Worm (Caenorhabditis elegans) whole organism, L1 larva: Measurements from ENCODE around the gene tac-1.
A peak's percentile ranks its signal among the peaks of the same experiment; 100 is the strongest.

ENCODE experiments used
- C04F5.9 ChIP-seq: sonication (generic microtip); optimal IDR thresholded peaks from 2 replicates; lab custom pipeline; 2016; ENCODE audit warnings: missing genetic modification characterization, missing compliant biosample characterization
- Y116A8C.19 ChIP-seq: sonication (generic microtip); optimal IDR thresholded peaks from 2 replicates; lab custom pipeline; 2016; ENCODE audit warnings: missing compliant biosample characterization, missing genetic modification characterization, borderline replicate concordance
- alr-1 ChIP-seq: fragments of 200-800 bp; sonication (Bioruptor generic); optimal IDR thresholded peaks from 2 replicates; lab custom pipeline; 2018; ENCODE audit warnings: borderline replicate concordance, mild to moderate bottlenecking, missing genetic modification characterization, missing compliant biosample characterization
- ama-1 ChIP-seq: fragments of 150-350 bp; optimal IDR thresholded peaks from 2 replicates; lab custom pipeline; 2014
- ceh-88 ChIP-seq: fragments of 200-800 bp; sonication (Bioruptor generic); IDR thresholded peaks from 2 replicates; pipeline ENCODE4 v1.3.6; 2022; ENCODE audit warnings: missing genetic modification characterization, missing compliant biosample characterization
- ceh-90 ChIP-seq: sonication (generic microtip); optimal IDR thresholded peaks from 2 replicates; lab custom pipeline; 2016; ENCODE audit warnings: missing genetic modification characterization, missing compliant biosample characterization
- ces-1 ChIP-seq: fragments of 150-350 bp; optimal IDR thresholded peaks from 2 replicates; lab custom pipeline; 2014; ENCODE audit warnings: missing biosample characterization, missing genetic modification reagents, missing genetic modification characterization
- dsc-1 ChIP-seq: sonication (generic microtip); optimal IDR thresholded peaks from 2 replicates; lab custom pipeline; 2016; ENCODE audit warnings: mild to moderate bottlenecking, missing genetic modification characterization, missing compliant biosample characterization
- efl-1 ChIP-seq, 4 experiments: fragments of 150-350 bp; optimal IDR thresholded peaks in 3 of 4; peaks in 1 of 4; 1 replicate in 1 of 4; 2 replicates in 3 of 4; lab custom pipeline; 2014; ENCODE audit warnings: missing biosample characterization in 2 of 4, missing genetic modification characterization in 2 of 4, missing genetic modification reagents in 2 of 4
- fkh-4 ChIP-seq: sonication (generic microtip); optimal IDR thresholded peaks from 2 replicates; lab custom pipeline; 2016; ENCODE audit warnings: missing compliant biosample characterization, missing genetic modification characterization, borderline replicate concordance
- fos-1 ChIP-seq: fragments of 150-350 bp; optimal IDR thresholded peaks from 2 replicates; lab custom pipeline; 2014; ENCODE audit warnings: missing biosample characterization, missing genetic modification characterization
- hpl-2 ChIP-seq: fragments of 150-350 bp; optimal IDR thresholded peaks from 2 replicates; lab custom pipeline; 2014; ENCODE audit warnings: missing biosample characterization, missing genetic modification reagents, missing genetic modification characterization
- irx-1 ChIP-seq: sonication (generic microtip); optimal IDR thresholded peaks from 2 replicates; lab custom pipeline; 2016; ENCODE audit warnings: missing genetic modification characterization, missing compliant biosample characterization
- jun-1 ChIP-seq: fragments of 150-350 bp; optimal IDR thresholded peaks from 2 replicates; lab custom pipeline; 2014; ENCODE audit warnings: missing biosample characterization, missing genetic modification reagents, missing genetic modification characterization
- lir-3 ChIP-seq: sonication (generic microtip); optimal IDR thresholded peaks from 2 replicates; lab custom pipeline; 2016; ENCODE audit warnings: mild to moderate bottlenecking, missing genetic modification characterization, moderate library complexity, missing compliant biosample characterization; ENCODE audit not compliant: poor library complexity
- lsy-2 ChIP-seq, 2 experiments: fragments of 150-350 bp; optimal IDR thresholded peaks; 2 replicates each; lab custom pipeline; 2014; ENCODE audit warnings: missing biosample characterization in 2 of 2, missing genetic modification characterization in 2 of 2
- mdl-1 ChIP-seq, 2 experiments: fragments of 150-350 bp; optimal IDR thresholded peaks; 2 replicates each; lab custom pipeline; 2014 to 2017; ENCODE audit warnings: missing biosample characterization in 2 of 2, missing genetic modification characterization in 2 of 2, inconsistent platforms in 1 of 2
- mef-2 ChIP-seq: fragments of 150-350 bp; optimal IDR thresholded peaks from 2 replicates; lab custom pipeline; 2014; ENCODE audit warnings: missing biosample characterization, missing genetic modification characterization
- nhr-11 ChIP-seq: fragments of 150-350 bp; optimal IDR thresholded peaks from 2 replicates; lab custom pipeline; 2014; ENCODE audit warnings: missing biosample characterization, missing genetic modification characterization
- nhr-19 ChIP-seq: fragments of 200-800 bp; sonication (Bioruptor generic); conservative IDR thresholded peaks from 2 replicates; pipeline ENCODE4 v1.3.6; 2022; ENCODE audit warnings: missing genetic modification characterization, missing compliant biosample characterization
- nhr-20 ChIP-seq: sonication (generic microtip); optimal IDR thresholded peaks from 2 replicates; lab custom pipeline; 2016; ENCODE audit warnings: mild to moderate bottlenecking, missing genetic modification characterization, missing compliant biosample characterization
- nhr-28 ChIP-seq: fragments of 150-350 bp; optimal IDR thresholded peaks from 2 replicates; lab custom pipeline; 2014; ENCODE audit warnings: missing biosample characterization, missing genetic modification characterization
- nhr-76 ChIP-seq: sonication (generic microtip); optimal IDR thresholded peaks from 2 replicates; lab custom pipeline; 2017; ENCODE audit warnings: missing biosample characterization, missing genetic modification characterization
- pqm-1 ChIP-seq: sonication (generic microtip); optimal IDR thresholded peaks from 3 replicates; lab custom pipeline; 2017; ENCODE audit warnings: missing biosample characterization, missing genetic modification characterization
- rnt-1 ChIP-seq: sonication (generic microtip); optimal IDR thresholded peaks from 2 replicates; lab custom pipeline; 2016; ENCODE audit warnings: mild to moderate bottlenecking, missing genetic modification characterization, moderate library complexity, missing compliant biosample characterization
- snu-23 ChIP-seq: sonication (generic microtip); optimal IDR thresholded peaks from 2 replicates; lab custom pipeline; 2016; ENCODE audit warnings: missing genetic modification characterization, missing compliant biosample characterization
- sptf-1 ChIP-seq: fragments of 150-350 bp; optimal IDR thresholded peaks from 2 replicates; lab custom pipeline; 2014; ENCODE audit warnings: missing biosample characterization, missing genetic modification characterization
- unc-130 ChIP-seq: fragments of 150-350 bp; optimal IDR thresholded peaks from 2 replicates; lab custom pipeline; 2017; ENCODE audit warnings: missing biosample characterization, missing genetic modification characterization, inconsistent platforms
- unc-62 ChIP-seq: fragments of 150-350 bp; optimal IDR thresholded peaks from 2 replicates; lab custom pipeline; 2014; ENCODE audit warnings: missing biosample characterization, missing genetic modification reagents, missing genetic modification characterization
- zip-4 ChIP-seq: fragments of 200-800 bp; sonication (Bioruptor generic); optimal IDR thresholded peaks from 2 replicates; lab custom pipeline; 2018; ENCODE audit warnings: mild to moderate bottlenecking, missing genetic modification characterization, moderate library complexity, missing compliant biosample characterization
- ztf-11 ChIP-seq, 2 experiments: sonication (generic microtip); optimal IDR thresholded peaks; 2 replicates each; lab custom pipeline; 2016 to 2017; ENCODE audit warnings: missing genetic modification characterization in 2 of 2, missing biosample characterization in 1 of 2, missing compliant biosample characterization in 1 of 2
- ztf-4 ChIP-seq: fragments of 150-350 bp; optimal IDR thresholded peaks from 2 replicates; lab custom pipeline; 2014; ENCODE audit warnings: missing biosample characterization, missing genetic modification characterization

Gene tac-1

DNA sequence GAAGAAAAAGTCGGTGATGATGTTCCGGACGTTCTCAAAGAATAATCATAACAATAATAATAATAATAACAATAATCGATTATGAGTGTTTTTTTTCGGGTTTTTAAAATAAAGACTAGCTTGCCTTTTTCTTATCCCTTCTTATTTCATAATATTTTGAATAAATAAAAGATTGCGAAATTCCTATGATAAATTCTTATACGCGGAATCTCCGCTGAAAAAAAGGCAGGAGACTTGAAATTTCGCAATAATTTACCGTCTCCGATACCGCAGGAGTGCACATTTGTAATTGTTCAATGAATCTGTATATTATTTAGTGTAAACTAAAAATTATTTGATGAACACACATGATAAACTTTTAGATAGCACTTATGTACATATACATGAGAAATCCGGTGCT lies 38.8 kb upstream of the tac-1 start (continued):
- TF ChIP-seq ces-1 (GFP tag; lab: Kevin White, UChicago): no peak

DNA sequence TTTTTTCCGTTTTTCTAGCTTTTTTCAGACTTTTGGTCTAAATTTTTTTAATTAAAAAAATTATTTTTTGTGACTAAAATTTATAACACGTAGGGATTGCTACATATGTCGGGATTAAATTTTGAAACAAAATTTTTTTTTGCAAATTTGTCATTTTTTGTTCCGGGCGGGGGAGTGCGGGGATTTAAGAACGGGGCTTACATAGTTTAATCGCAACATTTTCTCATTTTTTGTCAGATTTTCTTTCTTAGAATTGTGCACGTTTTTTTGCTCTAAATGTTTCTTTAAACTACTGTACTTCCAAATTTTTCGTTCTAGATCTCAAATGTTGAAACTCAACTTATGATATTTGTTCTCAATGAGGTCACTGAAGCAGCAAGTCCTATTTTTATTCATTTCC lies 37.1 kb upstream of the tac-1 start, which contains the start of gene Y54E2A.10:
Gene Y54E2A.10, plus strand, starts transcription at position 301 of the 400 bp plus-strand sequence.
- no peak for TF ChIP-seq rnt-1 (tag; lab: Kevin White, UChicago)
- no peak for TF ChIP-seq ztf-4 (tag; lab: Kevin White, UChicago)
- no peak for TF ChIP-seq ztf-11 (tag; optimal IDR thresholded peaks at IDR 0.05; lab: Kevin White, UChicago)
- TF ChIP-seq ceh-90 (tag; lab: Kevin White, UChicago): no peak
- TF ChIP-seq nhr-28 (tag; lab: Kevin White, UChicago): no peak
- TF ChIP-seq fkh-4 (tag; lab: Kevin White, UChicago): no peak
- no peak for TF ChIP-seq lsy-2 (tag; optimal IDR thresholded peaks at IDR 0.05; lab: Kevin White, UChicago)

DNA sequence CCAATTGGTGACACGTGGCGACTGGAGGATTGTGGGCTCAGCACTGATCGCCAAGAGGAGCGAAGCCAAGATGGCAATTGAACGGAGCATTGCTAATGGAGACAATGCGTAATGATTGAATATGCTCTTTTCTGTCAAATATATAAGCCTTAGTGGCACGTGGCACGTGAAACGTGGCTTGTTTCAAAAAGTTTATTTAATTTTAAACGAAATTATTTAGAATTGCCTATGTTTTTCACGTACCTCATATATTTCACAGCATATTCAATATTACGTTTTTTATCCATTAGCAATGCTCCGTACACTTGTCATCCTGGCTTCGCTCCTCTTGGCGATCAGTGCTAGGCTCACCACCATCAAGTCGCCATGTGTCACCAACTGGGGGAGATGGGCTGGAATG lies 32.2 kb upstream of the tac-1 start, which contains the start of gene Y54E2A.9:
Gene Y54E2A.9, minus strand, starts transcription at position 101 of the 400 bp plus-strand sequence.
- TF ChIP-seq sptf-1 (no peak), mdl-1 (tag; optimal IDR thresholded peaks at IDR 0.05; lab: Kevin White, UChicago) (no peak), nhr-76 (tag; lab: Kevin White, UChicago) (no peak), nhr-28 (tag; lab: Kevin White, UChicago) (no peak), mef-2 (no peak), pqm-1 (tag; lab: Kevin White, UChicago) (no peak), Y116A8C.19 (tag; lab: Kevin White, UChicago) (no peak), jun-1 (no peak), ceh-88 (GFP tag; lab: Robert Waterston, UW) (no peak)
- TF ChIP-seq, all 84 proteins: peak for 0

DNA sequence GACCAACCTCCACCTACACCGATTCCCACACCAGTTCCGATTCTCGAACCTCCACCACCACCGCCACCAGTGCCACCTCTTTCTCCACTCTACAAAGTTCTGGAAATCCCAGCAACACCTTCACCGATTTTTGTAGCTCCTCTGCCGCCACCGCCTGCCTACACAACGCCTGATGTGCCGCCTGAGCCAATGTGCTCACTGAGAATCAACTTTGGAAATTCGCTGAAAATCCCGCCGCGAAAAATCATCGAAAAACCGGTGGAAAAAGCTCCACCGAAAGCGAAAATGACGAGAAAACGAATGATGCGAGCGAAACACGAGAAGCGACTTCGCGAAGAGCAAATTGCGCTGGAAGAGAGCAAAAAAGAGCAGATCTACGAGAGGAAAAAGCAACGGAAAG lies 26.2 kb upstream of the tac-1 start:
- TF ChIP-seq irx-1 (tag; lab: Kevin White, UChicago) (no peak), efl-1 (optimal IDR thresholded peaks at IDR 0.05; lab: Kevin White, UChicago) (no peak), efl-1 (GFP tag; optimal IDR thresholded peaks at IDR 0.05 in 1 of 2; lab: Kevin White, UChicago) (peak in 1 of 2 experiments; percentile 64)

DNA sequence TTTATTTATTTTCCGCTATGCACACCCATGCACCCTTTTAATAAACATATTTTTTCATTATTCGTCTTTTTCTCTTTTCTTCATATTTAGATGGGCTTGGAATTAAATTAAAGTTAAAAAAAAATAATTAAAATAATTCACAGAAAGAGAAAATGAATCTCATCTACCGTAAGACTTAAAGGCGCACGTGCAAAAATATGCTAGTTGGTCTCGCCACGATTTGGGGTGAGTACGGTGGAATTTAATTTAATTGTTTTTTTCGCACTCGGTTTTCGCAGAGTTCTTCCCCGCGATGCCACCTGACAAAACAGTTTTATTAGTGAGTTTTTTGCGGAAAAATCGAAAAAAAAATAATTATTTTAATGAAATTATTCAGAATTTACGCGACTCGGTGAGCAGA lies 24.4 kb upstream of the tac-1 start, which contains the start of gene Y54E2A.8:
Gene Y54E2A.8, plus strand, starts transcription at position 254 of the 400 bp plus-strand sequence.
- TF ChIP-seq fkh-4 (tag; lab: Kevin White, UChicago): no peak
- no peak for TF ChIP-seq hpl-2
- no peak for TF ChIP-seq nhr-19 (GFP tag; lab: Robert Waterston, UW)
- TF ChIP-seq alr-1 (tag; lab: Kevin White, UChicago): no peak
- TF ChIP-seq nhr-11 (tag; lab: Kevin White, UChicago): no peak
- TF ChIP-seq nhr-20 (tag; lab: Kevin White, UChicago): no peak
- TF ChIP-seq ama-1 (lab: Kevin White, UChicago): no peak
- no peak for TF ChIP-seq ceh-90 (tag; lab: Kevin White, UChicago)
- no peak for TF ChIP-seq dsc-1 (tag; lab: Kevin White, UChicago)
- TF ChIP-seq nhr-28 (tag; lab: Kevin White, UChicago): no peak
- TF ChIP-seq unc-62 (GFP tag; lab: Kevin White, UChicago): no peak
- no peak for TF ChIP-seq fos-1 (tag; lab: Kevin White, UChicago)
- no peak for TF ChIP-seq unc-130 (tag; lab: Kevin White, UChicago)
- no peak for TF ChIP-seq ceh-88 (GFP tag; lab: Robert Waterston, UW)

DNA sequence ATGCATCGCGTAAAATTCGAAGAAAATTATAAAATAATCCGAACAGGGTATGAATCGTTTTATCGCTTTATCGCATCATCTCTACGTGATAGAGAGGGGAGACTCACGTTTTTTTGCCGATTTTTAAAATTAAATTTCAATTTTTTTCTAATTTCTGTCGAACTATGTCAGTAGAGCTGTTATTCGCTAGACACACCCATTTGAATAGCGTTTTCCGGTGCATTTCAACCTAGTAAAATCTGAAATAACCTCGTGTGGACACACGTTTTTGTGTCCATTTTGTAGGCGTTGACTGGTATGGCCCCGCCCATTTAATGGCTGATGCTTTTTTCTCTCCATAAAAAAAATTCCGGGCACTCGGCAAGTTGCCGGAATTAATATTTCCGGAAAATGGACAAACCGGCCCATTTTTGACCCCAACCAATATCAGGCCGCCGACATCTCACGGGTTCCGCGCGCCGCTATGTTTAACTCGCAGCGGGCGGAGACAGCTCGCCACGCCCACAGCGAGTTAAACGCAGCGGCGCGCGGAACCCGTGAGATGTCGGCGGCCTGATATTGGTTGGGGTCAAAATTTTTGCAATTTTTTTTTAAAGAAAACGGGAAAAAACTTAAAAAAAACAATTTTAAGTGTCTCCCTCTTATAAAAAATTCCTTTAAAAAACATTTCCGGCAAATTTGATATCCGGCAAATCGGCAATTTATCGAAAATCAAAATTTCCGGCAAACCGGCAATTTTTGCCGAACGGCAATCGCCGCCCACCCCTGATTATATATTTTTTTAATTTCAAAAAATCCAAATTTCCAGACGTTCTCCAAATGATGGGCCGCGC lies 19.5 kb upstream of the tac-1 start, which contains the start of gene Y54E2A.7:
Gene Y54E2A.7, minus strand, starts transcription at position 51 of the 833 bp plus-strand sequence.
- TF ChIP-seq ceh-90 (tag; lab: Kevin White, UChicago) (no peak), lir-3 (tag; lab: Kevin White, UChicago) (no peak), fos-1 (tag; lab: Kevin White, UChicago) (no peak), snu-23 (GFP tag; lab: Kevin White, UChicago) (no peak), C04F5.9 (tag; lab: Kevin White, UChicago) (no peak), sptf-1 (no peak), hpl-2 (no peak), zip-4 (GFP tag; lab: Kevin White, UChicago) (no peak), jun-1 (no peak), unc-62 (GFP tag; lab: Kevin White, UChicago) (no peak)
- TF ChIP-seq, all 84 proteins: peak for 0
